Fruit fly (Drosophila melanogaster) whole organism, embryonic: Measurements from ENCODE around the gene Alg9.
A peak's percentile ranks its signal among the peaks of the same experiment; 100 is the strongest.

Experiments
- Atf6 ChIP-seq: fragments of 200-800 bp; sonication (Bioruptor generic); IDR thresholded peaks from 2 replicates; pipeline ENCODE4 v1.3.6; 2022; ENCODE audit warnings: missing biosample characterization, missing genetic modification characterization
- BEAF-32 ChIP-seq: fragments of 200-800 bp; sonication (Bioruptor generic); optimal IDR thresholded peaks from 3 replicates; lab custom pipeline; 2017; ENCODE audit warnings: missing biosample characterization, missing genetic modification characterization, mild to moderate bottlenecking, moderate library complexity, missing genetic modification reagents
- Bgb ChIP-seq: fragments of 200-800 bp; sonication (Bioruptor generic); IDR thresholded peaks from 2 replicates; pipeline ENCODE4 v1.3.6; 2022; ENCODE audit warnings: missing biosample characterization, missing genetic modification characterization; ENCODE audit not compliant: partially characterized antibody
- CG11247 ChIP-seq: fragments of 200-800 bp; sonication (Bioruptor generic); IDR thresholded peaks from 2 replicates; pipeline ENCODE4 v1.3.6; 2022; ENCODE audit warnings: missing biosample characterization, missing genetic modification characterization
- CG11456 ChIP-seq: fragments of 200-800 bp; sonication (Bioruptor generic); IDR thresholded peaks from 3 replicates; pipeline ENCODE4 v1.3.6; 2022; ENCODE audit warnings: missing biosample characterization, missing genetic modification characterization
- CG12391 ChIP-seq: fragments of 200-800 bp; sonication (Bioruptor generic); optimal IDR thresholded peaks from 3 replicates; lab custom pipeline; 2018; ENCODE audit warnings: missing biosample characterization, mild to moderate bottlenecking, missing genetic modification characterization, moderate library complexity
- CG14014 ChIP-seq: fragments of 200-800 bp; sonication (Bioruptor generic); IDR thresholded peaks from 2 replicates; pipeline ENCODE4 v1.3.6; 2022; ENCODE audit warnings: missing biosample characterization, missing genetic modification characterization
- CG14860 ChIP-seq: fragments of 200-800 bp; sonication (Bioruptor generic); IDR thresholded peaks from 3 replicates; pipeline ENCODE4 v1.3.6; 2022; ENCODE audit warnings: missing biosample characterization, missing genetic modification characterization; ENCODE audit not compliant: partially characterized antibody
- CG15601 ChIP-seq: fragments of 200-800 bp; sonication (Bioruptor generic); optimal IDR thresholded peaks from 3 replicates; lab custom pipeline; 2019; ENCODE audit warnings: missing biosample characterization, mild to moderate bottlenecking, missing genetic modification characterization, moderate library complexity
- CG16779 ChIP-seq: fragments of 200-800 bp; sonication (Bioruptor generic); IDR thresholded peaks from 2 replicates; pipeline ENCODE4 v1.3.6; 2022; ENCODE audit warnings: missing biosample characterization, missing genetic modification characterization
- CG16863 ChIP-seq: fragments of 200-800 bp; sonication (Bioruptor generic); optimal IDR thresholded peaks from 3 replicates; lab custom pipeline; 2016; ENCODE audit warnings: missing biosample characterization, missing genetic modification characterization
- CG18262 ChIP-seq: fragments of 200-800 bp; optimal IDR thresholded peaks from 3 replicates; lab custom pipeline; 2019; ENCODE audit warnings: missing biosample characterization, mild to moderate bottlenecking, missing genetic modification characterization, moderate library complexity
- CG2202 ChIP-seq: fragments of 200-800 bp; sonication (Bioruptor generic); optimal IDR thresholded peaks from 2 replicates; lab custom pipeline; 2018; ENCODE audit warnings: missing biosample characterization, mild to moderate bottlenecking, missing genetic modification characterization
- CG3065 ChIP-seq: fragments of 200-800 bp; sonication (Bioruptor generic); optimal IDR thresholded peaks from 2 replicates; lab custom pipeline; 2016; ENCODE audit warnings: missing biosample characterization, missing genetic modification characterization
- CG34422 ChIP-seq: fragments of 200-800 bp; sonication (Bioruptor generic); IDR thresholded peaks from 3 replicates; pipeline ENCODE4 v1.3.6; 2022; ENCODE audit warnings: missing biosample characterization, missing genetic modification characterization
- CG5180 ChIP-seq: fragments of 200-800 bp; sonication (Bioruptor generic); optimal IDR thresholded peaks from 3 replicates; lab custom pipeline; 2017; ENCODE audit warnings: missing biosample characterization, missing genetic modification characterization, mild to moderate bottlenecking, moderate library complexity, missing genetic modification reagents
- CG6689 ChIP-seq: fragments of 200-800 bp; sonication (Bioruptor generic); IDR thresholded peaks from 2 replicates; pipeline ENCODE4 v1.3.6; 2022; ENCODE audit warnings: missing biosample characterization, missing genetic modification characterization
- CG6854 ChIP-seq: fragments of 200-800 bp; sonication (Bioruptor generic); optimal IDR thresholded peaks from 3 replicates; lab custom pipeline; 2017; ENCODE audit warnings: missing biosample characterization, mild to moderate bottlenecking, missing genetic modification characterization
- CG8765 ChIP-seq: fragments of 200-800 bp; sonication (Bioruptor generic); IDR thresholded peaks from 2 replicates; pipeline ENCODE4 v1.3.6; 2022; ENCODE audit warnings: missing biosample characterization, missing genetic modification characterization
- CG9215 ChIP-seq: fragments of 200-800 bp; sonication (Bioruptor generic); IDR thresholded peaks from 2 replicates; pipeline ENCODE4 v1.3.6; 2022; ENCODE audit warnings: missing biosample characterization, missing genetic modification characterization
- CG9609 ChIP-seq: fragments of 200-800 bp; sonication (Bioruptor generic); optimal IDR thresholded peaks from 3 replicates; lab custom pipeline; 2016; ENCODE audit warnings: missing biosample characterization, missing genetic modification characterization
- Deaf1 ChIP-seq: fragments of 200-800 bp; optimal IDR thresholded peaks from 3 replicates; lab custom pipeline; 2019; ENCODE audit warnings: missing biosample characterization, mild to moderate bottlenecking, missing genetic modification characterization, moderate library complexity
- Ets65A ChIP-seq: fragments of 200-800 bp; sonication (Bioruptor generic); peaks from one replicate; lab custom pipeline; 2016; ENCODE audit warnings: missing biosample characterization, missing genetic modification characterization
- HmgD ChIP-seq: fragments of 200-800 bp; sonication (Bioruptor generic); optimal IDR thresholded peaks from 3 replicates; lab custom pipeline; 2016; ENCODE audit warnings: missing biosample characterization, missing genetic modification characterization
- Hr51 ChIP-seq, 2 experiments: fragments of 200-800 bp; sonication (Bioruptor generic); optimal IDR thresholded peaks; 2 replicates in 1 of 2; 3 replicates in 1 of 2; lab custom pipeline; 2016 to 2018; ENCODE audit warnings: missing biosample characterization in 2 of 2, missing genetic modification characterization in 2 of 2, mild to moderate bottlenecking in 1 of 2, moderate library complexity in 1 of 2
- Med ChIP-seq: fragments of 200-800 bp; sonication (Bioruptor generic); peaks from one replicate; lab custom pipeline; 2016; ENCODE audit warnings: missing biosample characterization, missing genetic modification characterization, mild to moderate bottlenecking, inconsistent platforms, moderate library complexity
- Side ChIP-seq: fragments of 200-800 bp; sonication (Bioruptor generic); optimal IDR thresholded peaks from 2 replicates; lab custom pipeline; 2016; ENCODE audit warnings: missing biosample characterization, missing genetic modification characterization
- Sox100B ChIP-seq: fragments of 200-800 bp; sonication (Bioruptor generic); optimal IDR thresholded peaks from 3 replicates; lab custom pipeline; 2018; ENCODE audit warnings: missing biosample characterization, mild to moderate bottlenecking, missing genetic modification characterization
- Xrp1 ChIP-seq: fragments of 200-800 bp; sonication (Bioruptor generic); IDR thresholded peaks from 2 replicates; pipeline ENCODE4 v1.3.6; 2022; ENCODE audit warnings: missing biosample characterization, missing genetic modification characterization
- amos ChIP-seq: fragments of 200-800 bp; sonication (Bioruptor generic); IDR thresholded peaks from 2 replicates; pipeline ENCODE4 v1.3.6; 2022; ENCODE audit warnings: missing biosample characterization, missing genetic modification characterization; ENCODE audit not compliant: partially characterized antibody
- bowl ChIP-seq: fragments of 200-800 bp; sonication (Bioruptor generic); IDR thresholded peaks from 2 replicates; pipeline ENCODE4 v1.3.6; 2022; ENCODE audit warnings: missing biosample characterization, missing genetic modification characterization
- cg ChIP-seq: fragments of 200-800 bp; sonication (Bioruptor generic); optimal IDR thresholded peaks from 3 replicates; lab custom pipeline; 2019; ENCODE audit warnings: missing biosample characterization, mild to moderate bottlenecking, missing genetic modification characterization, moderate library complexity
- chinmo ChIP-seq: fragments of 200-800 bp; sonication (Bioruptor generic); IDR thresholded peaks from 4 replicates; pipeline ENCODE4 v1.3.6; 2022; ENCODE audit warnings: missing biosample characterization, missing genetic modification characterization; ENCODE audit not compliant: partially characterized antibody
- dmrt11E ChIP-seq: fragments of 200-800 bp; sonication (Bioruptor generic); optimal IDR thresholded peaks from 3 replicates; lab custom pipeline; 2018; ENCODE audit warnings: missing biosample characterization, mild to moderate bottlenecking, missing genetic modification characterization, moderate library complexity
- fd102C ChIP-seq: fragments of 200-800 bp; sonication (Bioruptor generic); optimal IDR thresholded peaks from 2 replicates; lab custom pipeline; 2018; ENCODE audit warnings: missing biosample characterization, mild to moderate bottlenecking, missing genetic modification characterization, moderate library complexity
- gro ChIP-seq: fragments of 200-800 bp; sonication (Bioruptor generic); optimal IDR thresholded peaks from 2 replicates; lab custom pipeline; 2016; ENCODE audit warnings: missing biosample characterization, missing genetic modification characterization
- hkb ChIP-seq, 2 experiments: fragments of 200-800 bp in 1 of 2; fragments of >200 bp in 1 of 2; sonication (Bioruptor generic) in 1 of 2; IDR thresholded peaks in 1 of 2; optimal IDR thresholded peaks in 1 of 2; 2 replicates each; pipeline versions ENCODE4 v1.3.6 to Lab custom; 2017 to 2022; ENCODE audit warnings: missing biosample characterization in 1 of 2, missing genetic modification characterization in 1 of 2
- hth ChIP-seq: fragments of >200 bp; optimal IDR thresholded peaks from 2 replicates; lab custom pipeline; 2017; ENCODE audit warnings: inconsistent platforms
- kni ChIP-seq: fragments of 200-800 bp; sonication (Bioruptor generic); optimal IDR thresholded peaks from 3 replicates; lab custom pipeline; 2017; ENCODE audit warnings: mild to moderate bottlenecking, missing biosample characterization, missing genetic modification reagents, missing genetic modification characterization
- lmd ChIP-seq: fragments of 200-800 bp; sonication (Bioruptor generic); IDR thresholded peaks from 2 replicates; pipeline ENCODE4 v1.3.6; 2022; ENCODE audit warnings: missing biosample characterization, missing genetic modification characterization
- mirr ChIP-seq: fragments of 200-800 bp; sonication (Bioruptor generic); optimal IDR thresholded peaks from 3 replicates; lab custom pipeline; 2018; ENCODE audit warnings: missing biosample characterization, mild to moderate bottlenecking, missing genetic modification characterization
- pnt ChIP-seq: fragments of 200-800 bp; sonication (Bioruptor generic); optimal IDR thresholded peaks from 3 replicates; lab custom pipeline; 2016; ENCODE audit warnings: missing biosample characterization, missing genetic modification characterization
- pros ChIP-seq: fragments of 200-800 bp; sonication (Bioruptor generic); optimal IDR thresholded peaks from 3 replicates; lab custom pipeline; 2019; ENCODE audit warnings: missing biosample characterization, mild to moderate bottlenecking, missing genetic modification characterization, moderate library complexity
- salm ChIP-seq: fragments of 200-800 bp; sonication (Bioruptor generic); optimal IDR thresholded peaks from 2 replicates; lab custom pipeline; 2018; ENCODE audit warnings: missing biosample characterization, mild to moderate bottlenecking, missing genetic modification characterization
- sd ChIP-seq: fragments of 200-800 bp; sonication (Bioruptor generic); optimal IDR thresholded peaks from 3 replicates; lab custom pipeline; 2018; ENCODE audit warnings: missing biosample characterization, mild to moderate bottlenecking, missing genetic modification characterization, moderate library complexity
- sens ChIP-seq: fragments of 200-800 bp; sonication (Bioruptor generic); peaks from one replicate; lab custom pipeline; 2016; ENCODE audit warnings: missing biosample characterization, missing genetic modification characterization
- stwl ChIP-seq: fragments of 200-800 bp; sonication (Bioruptor generic); optimal IDR thresholded peaks from 3 replicates; lab custom pipeline; 2018; ENCODE audit warnings: missing biosample characterization, mild to moderate bottlenecking, missing genetic modification characterization, moderate library complexity
- tna ChIP-seq: fragments of 200-800 bp; sonication (Bioruptor generic); IDR thresholded peaks from 2 replicates; pipeline ENCODE4 v1.3.6; 2022; ENCODE audit warnings: missing biosample characterization, missing genetic modification characterization; ENCODE audit not compliant: partially characterized antibody
- unpg ChIP-seq: fragments of 200-800 bp; sonication (Bioruptor generic); optimal IDR thresholded peaks from 3 replicates; lab custom pipeline; 2018; ENCODE audit warnings: missing biosample characterization, mild to moderate bottlenecking, missing genetic modification characterization, moderate library complexity
- vfl ChIP-seq: fragments of 200-800 bp; sonication (Bioruptor generic); optimal IDR thresholded peaks from 2 replicates; lab custom pipeline; 2016; ENCODE audit warnings: missing biosample characterization, missing genetic modification characterization

The Alg9 gene

dm6 chr3R:25205413-25205977 lies 15.9 kb upstream of the Alg9 start:
- TF ChIP-seq CG6689 (GFP tag; lab: Robert Waterston, UW) (no peak), CG2202 (no peak), CG8765 (no peak), salm (tag; lab: Kevin White, UChicago) (no peak), fd102C (no peak), Bgb (GFP tag; lab: Robert Waterston, UW) (no peak), Hr51 (GFP tag; optimal IDR thresholded peaks at IDR 0.05; lab: Kevin White, UChicago) (no peak), HmgD (no peak), CG34422 (GFP tag; lab: Robert Waterston, UW) (no peak), CG9609 (no peak), cg (peak; percentile 66), gro (GFP tag; lab: Kevin White, UChicago) (no peak), CG5180 (GFP tag; lab: Kevin White, UChicago) (no peak), Ets65A (no peak), sens (GFP tag; lab: Kevin White, UChicago) (no peak), hth (no peak), CG16779 (GFP tag; lab: Robert Waterston, UW) (no peak), bowl (GFP tag; lab: Robert Waterston, UW) (no peak), sd (tag; lab: Kevin White, UChicago) (peak; percentile 38), pnt (no peak), CG12391 (no peak), pros (GFP tag; lab: Kevin White, UChicago) (peak; percentile 2), chinmo (GFP tag; lab: Robert Waterston, UW) (peak; percentile 88; the same call in 2 of the 4 replicates), CG6854 (GFP tag; lab: Kevin White, UChicago) (no peak), BEAF-32 (GFP tag; lab: Kevin White, UChicago) (no peak), lmd (GFP tag; lab: Robert Waterston, UW) (no peak), CG9215 (no peak), Sox100B (GFP tag; lab: Kevin White, UChicago) (no peak), Xrp1 (GFP tag; lab: Robert Waterston, UW) (no peak), unpg (GFP tag; lab: Kevin White, UChicago) (no peak), tna (GFP tag; lab: Robert Waterston, UW) (no peak), CG18262 (tag; lab: Kevin White, UChicago) (no peak), CG16863 (no peak), Med (peak; percentile 68), Side (GFP tag; lab: Kevin White, UChicago) (no peak), kni (GFP tag; lab: Kevin White, UChicago) (no peak), CG15601 (tag; lab: Kevin White, UChicago) (no peak), vfl (GFP tag; lab: Kevin White, UChicago) (no peak), Deaf1 (no peak), dmrt11E (tag; lab: Kevin White, UChicago) (no peak), CG11247 (GFP tag; lab: Robert Waterston, UW) (no peak), CG11456 (GFP tag; lab: Robert Waterston, UW) (no peak), mirr (peak; percentile 62), CG14860 (GFP tag; lab: Robert Waterston, UW) (no peak), Atf6 (GFP tag; lab: Robert Waterston, UW) (no peak), hkb (optimal IDR thresholded peaks at IDR 0.05; lab: Kevin White, UChicago) (no peak), hkb (GFP tag; IDR thresholded peaks at IDR 0.05; lab: Robert Waterston, UW) (0 out of 2 replicates have a peak, but pooled peaks have one; percentile 17), stwl (tag; lab: Kevin White, UChicago) (no peak), CG3065 (GFP tag; lab: Kevin White, UChicago) (no peak), CG14014 (GFP tag; lab: Robert Waterston, UW) (no peak), amos (GFP tag; lab: Robert Waterston, UW) (0 out of 2 replicates have a peak, but pooled peaks have one; percentile 13)
